Fruit fly (Drosophila melanogaster): Measurements from ENCODE around the gene GMF.

The GMF gene

DNA sequence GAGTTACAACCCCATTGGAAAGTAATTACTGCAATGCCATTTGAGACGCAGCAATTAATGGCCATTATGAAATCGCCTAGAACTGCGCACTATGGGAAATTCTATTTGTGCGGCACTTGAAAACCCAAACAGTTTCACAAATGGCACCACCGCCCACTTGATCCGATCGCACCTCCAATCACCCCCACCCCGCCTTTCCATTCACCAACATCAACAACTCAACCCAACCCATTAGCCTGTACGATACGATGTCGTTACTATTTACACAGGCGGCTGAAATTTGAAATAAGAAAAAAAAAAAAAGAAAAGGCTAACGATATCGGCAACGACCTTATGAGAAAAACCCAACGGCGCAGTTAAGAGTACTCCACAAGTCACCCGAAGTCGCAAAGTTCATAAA lies 14.4 kb upstream of the GMF start:
- peak; percentile 50 for TF ChIP-seq fkh (GFP tag; optimal IDR thresholded peaks at IDR 0.05)
- no peak for TF ChIP-seq achi (GFP tag; optimal IDR thresholded peaks at IDR 0.05)
- no peak for TF ChIP-seq eg (GFP tag; IDR thresholded peaks at IDR 0.05)

dm6 chr2L:16316410-16316809 lies 13.7 kb upstream of the GMF start:
- TF ChIP-seq Eip93F (GFP tag; optimal IDR thresholded peaks at IDR 0.05) (no peak), CG3032 (tag; optimal IDR thresholded peaks at IDR 0.05) (no peak), topi (GFP tag; optimal IDR thresholded peaks at IDR 0.05) (no peak), ss (GFP tag; optimal IDR thresholded peaks at IDR 0.05) (no peak), fd85E (GFP tag; optimal IDR thresholded peaks at IDR 0.05) (no peak), Sox102F (GFP tag; optimal IDR thresholded peaks at IDR 0.05) (no peak), spab (GFP tag; optimal IDR thresholded peaks at IDR 0.05) (no peak), Sox15 (GFP tag; optimal IDR thresholded peaks at IDR 0.05) (no peak), fkh (GFP tag; optimal IDR thresholded peaks at IDR 0.05) (no peak), CG1621 (tag; optimal IDR thresholded peaks at IDR 0.05) (no peak), cyc (GFP tag; optimal IDR thresholded peaks at IDR 0.05) (no peak), esn (GFP tag; optimal IDR thresholded peaks at IDR 0.05) (no peak), Lpt (GFP tag; optimal IDR thresholded peaks at IDR 0.05) (no peak), svp (GFP tag) (no peak)

DNA sequence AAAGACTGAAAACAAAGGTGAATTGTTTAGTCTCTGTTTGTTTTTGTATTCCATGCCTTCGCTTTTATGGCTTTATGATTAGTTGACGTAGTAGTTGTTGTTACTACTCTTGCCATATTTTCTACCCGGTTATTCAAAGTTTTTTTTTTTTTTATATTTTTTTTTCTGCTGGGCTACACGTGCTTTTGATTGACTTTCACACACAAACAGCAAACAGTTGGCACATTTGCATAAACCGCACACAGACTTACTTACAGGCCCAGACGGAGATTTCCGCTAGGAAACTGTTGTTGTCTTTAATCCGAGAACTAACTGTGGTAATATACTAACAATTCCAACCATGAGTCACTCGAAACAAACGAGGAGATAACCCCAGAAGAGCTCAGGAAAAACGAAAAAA lies 13.1 kb upstream of the GMF start:
- no peak for TF ChIP-seq CG1621 (tag; optimal IDR thresholded peaks at IDR 0.05)
- TF ChIP-seq CG8632 (GFP tag; optimal IDR thresholded peaks at IDR 0.05): no peak
- TF ChIP-seq Smox (GFP tag; optimal IDR thresholded peaks at IDR 0.05): no peak
- TF ChIP-seq fkh (GFP tag; optimal IDR thresholded peaks at IDR 0.05): peak; percentile 14
- no peak for TF ChIP-seq CG10669 (GFP tag; optimal IDR thresholded peaks at IDR 0.05)

DNA sequence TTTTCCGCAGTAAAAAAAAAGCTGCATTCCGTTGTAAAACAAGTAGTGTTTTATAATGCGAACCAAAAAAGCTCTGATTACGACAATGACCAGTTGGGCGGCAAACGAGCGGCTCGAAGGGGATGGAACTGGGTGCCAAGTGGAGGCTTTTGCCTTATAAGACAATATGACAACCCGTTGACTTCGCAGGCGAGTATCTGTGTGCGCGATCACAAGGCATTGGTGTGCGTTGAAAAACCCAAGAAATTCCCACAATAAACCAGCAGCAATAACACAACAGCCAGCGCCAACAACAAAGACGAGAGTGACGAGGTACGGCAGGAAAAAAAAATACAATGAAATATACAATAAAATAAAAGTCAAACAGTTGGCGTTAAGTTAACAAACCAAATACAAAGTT lies 12.3 kb upstream of the GMF start:
- TF ChIP-seq acj6 (GFP tag; optimal IDR thresholded peaks at IDR 0.05) (no peak), svp (GFP tag) (no peak), CG1621 (tag; optimal IDR thresholded peaks at IDR 0.05) (no peak), Hr4 (GFP tag; optimal IDR thresholded peaks at IDR 0.05) (no peak), CG34406 (GFP tag; optimal IDR thresholded peaks at IDR 0.05) (no peak), spab (GFP tag; optimal IDR thresholded peaks at IDR 0.05) (no peak), lz (GFP tag; optimal IDR thresholded peaks at IDR 0.05) (no peak), CG8319 (GFP tag; optimal IDR thresholded peaks at IDR 0.05) (no peak), CG10631 (GFP tag; optimal IDR thresholded peaks at IDR 0.05) (no peak), cyc (GFP tag; optimal IDR thresholded peaks at IDR 0.05) (no peak), CG31627 (GFP tag; optimal IDR thresholded peaks at IDR 0.05) (no peak), CG3032 (tag; optimal IDR thresholded peaks at IDR 0.05) (peak; percentile 10), eg (GFP tag; IDR thresholded peaks at IDR 0.05) (no peak; the same call in 2 of the 3 replicates), Eip93F (GFP tag; optimal IDR thresholded peaks at IDR 0.05) (peak; percentile 38), salr (GFP tag; optimal IDR thresholded peaks at IDR 0.05) (no peak), OdsH (GFP tag; optimal IDR thresholded peaks at IDR 0.05) (no peak), esn (GFP tag; optimal IDR thresholded peaks at IDR 0.05) (no peak), Sox14 (GFP tag; optimal IDR thresholded peaks at IDR 0.05) (peak; percentile 77), CG9139 (GFP tag; optimal IDR thresholded peaks at IDR 0.05) (no peak), fd85E (GFP tag; optimal IDR thresholded peaks at IDR 0.05) (no peak), CG8632 (GFP tag; optimal IDR thresholded peaks at IDR 0.05) (no peak), CG3919 (GFP tag; optimal IDR thresholded peaks at IDR 0.05) (no peak), CG15336 (GFP tag; IDR thresholded peaks at IDR 0.05) (no peak), CG6163 (GFP tag; IDR thresholded peaks at IDR 0.05) (peak; percentile 62), Smox (GFP tag; optimal IDR thresholded peaks at IDR 0.05) (no peak), CG6276 (GFP tag; optimal IDR thresholded peaks at IDR 0.05) (no peak), CG6792 (GFP tag; optimal IDR thresholded peaks at IDR 0.05) (no peak), CG10669 (GFP tag; optimal IDR thresholded peaks at IDR 0.05) (no peak), ss (GFP tag; optimal IDR thresholded peaks at IDR 0.05) (peak in 1 of 2 experiments; percentile 78), CG4318 (GFP tag; optimal IDR thresholded peaks at IDR 0.05) (no peak), CG16779 (tag; optimal IDR thresholded peaks at IDR 0.05) (no peak), Sox15 (GFP tag; optimal IDR thresholded peaks at IDR 0.05) (no peak), Eip75B (GFP tag; optimal IDR thresholded peaks at IDR 0.05) (no peak), Hr38 (GFP tag; optimal IDR thresholded peaks at IDR 0.05) (no peak), fd59A (GFP tag; optimal IDR thresholded peaks at IDR 0.05) (no peak), dsx (GFP tag; optimal IDR thresholded peaks at IDR 0.05; ENCODE audit: poor library complexity, severe bottlenecking) (peak; percentile 53), Ets21C (GFP tag; optimal IDR thresholded peaks at IDR 0.05) (no peak), CG7368 (GFP tag; optimal IDR thresholded peaks at IDR 0.05) (no peak), pdm3 (GFP tag; optimal IDR thresholded peaks at IDR 0.05) (no peak), CG6854 (GFP tag; optimal IDR thresholded peaks at IDR 0.05) (no peak)

Data from whole organism, prepupa.